Worm (Caenorhabditis elegans) whole organism, young adult: Measurements from ENCODE around the gene fbxc-32.

Experiments
- B0261.1 ChIP-seq: sonication (generic microtip); optimal IDR thresholded peaks from 2 replicates; lab custom pipeline; 2016; ENCODE audit warnings: mild to moderate bottlenecking, missing genetic modification characterization, moderate library complexity, missing compliant biosample characterization
- F57A8.1 ChIP-seq: fragments of 200-800 bp; sonication (Bioruptor generic); optimal IDR thresholded peaks from 2 replicates; lab custom pipeline; 2018; ENCODE audit warnings: mild to moderate bottlenecking, missing genetic modification characterization, moderate library complexity, missing compliant biosample characterization
- T07F8.4 ChIP-seq: sonication (generic microtip); optimal IDR thresholded peaks from 2 replicates; lab custom pipeline; 2016; ENCODE audit warnings: mild to moderate bottlenecking, missing genetic modification characterization, moderate library complexity, missing compliant biosample characterization
- Y53F4B.3 ChIP-seq: fragments of 200-800 bp; sonication (Bioruptor generic); IDR thresholded peaks from 2 replicates; pipeline ENCODE4 v1.3.6; 2022; ENCODE audit warnings: missing genetic modification reagents, missing genetic modification characterization, missing compliant biosample characterization
- Y95B8A.8 ChIP-seq: fragments of 200-800 bp; sonication (Bioruptor generic); IDR thresholded peaks from 2 replicates; pipeline ENCODE4 v1.3.6; 2022; ENCODE audit warnings: missing genetic modification reagents, missing genetic modification characterization, missing compliant biosample characterization
- ZK185.1 ChIP-seq: sonication (generic microtip); optimal IDR thresholded peaks from 2 replicates; lab custom pipeline; 2016; ENCODE audit warnings: mild to moderate bottlenecking, missing genetic modification characterization, missing compliant biosample characterization; ENCODE audit not compliant: poor library complexity, severe bottlenecking
- atf-7 ChIP-seq: sonication (generic microtip); optimal IDR thresholded peaks from 2 replicates; lab custom pipeline; 2017; ENCODE audit warnings: mild to moderate bottlenecking, missing genetic modification characterization, missing compliant biosample characterization
- attf-5 ChIP-seq: fragments of 200-800 bp; sonication (Bioruptor generic); optimal IDR thresholded peaks from 2 replicates; lab custom pipeline; 2018; ENCODE audit warnings: mild to moderate bottlenecking, missing genetic modification characterization, missing compliant biosample characterization
- attf-6 ChIP-seq: fragments of 200-800 bp; sonication (Bioruptor generic); IDR thresholded peaks from 2 replicates; pipeline ENCODE4 v1.3.6; 2022; ENCODE audit warnings: missing genetic modification reagents, missing genetic modification characterization, missing compliant biosample characterization
- bed-1 ChIP-seq: fragments of 200-800 bp; sonication (Bioruptor generic); IDR thresholded peaks from 2 replicates; pipeline ENCODE4 v1.3.6; 2022; ENCODE audit warnings: missing genetic modification reagents, missing genetic modification characterization, missing compliant biosample characterization
- cebp-2 ChIP-seq: fragments of 200-800 bp; sonication (Bioruptor generic); IDR thresholded peaks from 2 replicates; pipeline ENCODE4 v1.3.6; 2022; ENCODE audit warnings: missing genetic modification characterization, missing compliant biosample characterization
- ceh-91 ChIP-seq: fragments of 200-800 bp; sonication (Bioruptor generic); IDR thresholded peaks from 2 replicates; pipeline ENCODE4 v1.3.6; 2022; ENCODE audit warnings: missing genetic modification reagents, missing genetic modification characterization, missing compliant biosample characterization
- dox-1 ChIP-seq: fragments of 200-800 bp; sonication (Bioruptor generic); IDR thresholded peaks from 2 replicates; pipeline ENCODE4 v1.3.6; 2022; ENCODE audit warnings: missing genetic modification reagents, missing genetic modification characterization, missing compliant biosample characterization
- dpff-1 ChIP-seq: sonication (generic microtip); optimal IDR thresholded peaks from 2 replicates; lab custom pipeline; 2017; ENCODE audit warnings: mild to moderate bottlenecking, missing genetic modification characterization, missing compliant biosample characterization
- efl-1 ChIP-seq: fragments of 150-350 bp; optimal IDR thresholded peaks from 2 replicates; lab custom pipeline; 2014; ENCODE audit warnings: missing biosample characterization, missing genetic modification reagents, missing genetic modification characterization
- ets-4 ChIP-seq: fragments of 200-800 bp; sonication (Bioruptor generic); optimal IDR thresholded peaks from 2 replicates; lab custom pipeline; 2018; ENCODE audit warnings: mild to moderate bottlenecking, missing genetic modification characterization, missing compliant biosample characterization
- hmg-1.2 ChIP-seq: fragments of 200-800 bp; sonication (Bioruptor generic); IDR thresholded peaks from 2 replicates; pipeline ENCODE4 v1.3.6; 2022; ENCODE audit warnings: missing genetic modification reagents, missing genetic modification characterization, missing compliant biosample characterization
- hmg-20 ChIP-seq: fragments of 200-800 bp; sonication (Bioruptor generic); IDR thresholded peaks from 2 replicates; pipeline ENCODE4 v1.3.6; 2022; ENCODE audit warnings: missing genetic modification reagents, missing genetic modification characterization, missing compliant biosample characterization
- let-607 ChIP-seq, 2 experiments: fragments of 200-800 bp in 1 of 2; sonication (Bioruptor generic) in 1 of 2; sonication (generic microtip) in 1 of 2; optimal IDR thresholded peaks; 2 replicates each; lab custom pipeline; 2016 to 2018; ENCODE audit warnings: mild to moderate bottlenecking in 2 of 2, missing compliant biosample characterization in 2 of 2, missing genetic modification characterization in 2 of 2, moderate library complexity in 2 of 2, missing genotype in 1 of 2
- lin-54 ChIP-seq: fragments of 200-800 bp; sonication (Bioruptor generic); optimal IDR thresholded peaks from 2 replicates; lab custom pipeline; 2018; ENCODE audit warnings: mild to moderate bottlenecking, missing genetic modification characterization, missing compliant biosample characterization
- madf-6 ChIP-seq: fragments of 200-800 bp; sonication (Bioruptor generic); IDR thresholded peaks from 2 replicates; pipeline ENCODE4 v1.3.6; 2022; ENCODE audit warnings: missing genetic modification reagents, missing genetic modification characterization, missing compliant biosample characterization
- mcd-1 ChIP-seq: fragments of 200-800 bp; sonication (Bioruptor generic); IDR thresholded peaks from 2 replicates; pipeline ENCODE4 v1.3.6; 2022; ENCODE audit warnings: missing genetic modification reagents, missing genetic modification characterization, missing compliant biosample characterization
- nhr-80 ChIP-seq: sonication (generic microtip); optimal IDR thresholded peaks from 2 replicates; lab custom pipeline; 2016; ENCODE audit warnings: missing genetic modification characterization, missing compliant biosample characterization
- pha-4 ChIP-seq: fragments of 150-350 bp; sonication (generic microtip); optimal IDR thresholded peaks from 2 replicates; lab custom pipeline; 2014; ENCODE audit warnings: missing biosample characterization, missing genetic modification reagents, missing genetic modification characterization
- sea-2 ChIP-seq: fragments of 200-800 bp; sonication (Bioruptor generic); IDR thresholded peaks from 2 replicates; pipeline ENCODE4 v1.3.6; 2022; ENCODE audit warnings: missing genetic modification characterization, missing compliant biosample characterization
- snpc-3.4 ChIP-seq: sonication (generic microtip); optimal IDR thresholded peaks from 2 replicates; lab custom pipeline; 2017; ENCODE audit warnings: missing genetic modification characterization, mild to moderate bottlenecking, missing compliant biosample characterization, antibody characterized with exemption, moderate library complexity, missing genotype, missing genetic modification reagents
- tbx-9 ChIP-seq: sonication (generic microtip); optimal IDR thresholded peaks from 2 replicates; lab custom pipeline; 2016; ENCODE audit warnings: borderline replicate concordance, missing genetic modification characterization, inconsistent platforms, missing compliant biosample characterization
- tlf-1 ChIP-seq: fragments of 200-800 bp; sonication (Bioruptor generic); optimal IDR thresholded peaks from 2 replicates; lab custom pipeline; 2018; ENCODE audit warnings: mild to moderate bottlenecking, missing genetic modification characterization, missing compliant biosample characterization
- unc-130 ChIP-seq: sonication (generic microtip); optimal IDR thresholded peaks from 2 replicates; lab custom pipeline; 2016; ENCODE audit warnings: missing genetic modification reagents, missing genetic modification characterization, missing compliant biosample characterization
- zim-3 ChIP-seq: sonication (generic microtip); optimal IDR thresholded peaks from 2 replicates; lab custom pipeline; 2017; ENCODE audit warnings: mild to moderate bottlenecking, missing genetic modification characterization, moderate library complexity, missing compliant biosample characterization
- ztf-18 ChIP-seq: sonication (generic microtip); optimal IDR thresholded peaks from 2 replicates; lab custom pipeline; 2016; ENCODE audit warnings: missing genotype, mild to moderate bottlenecking, missing genetic modification characterization, missing compliant biosample characterization
- ztf-22 ChIP-seq: fragments of 200-800 bp; sonication (Bioruptor generic); optimal IDR thresholded peaks from 2 replicates; lab custom pipeline; 2018; ENCODE audit warnings: mild to moderate bottlenecking, missing genetic modification characterization, moderate library complexity, missing compliant biosample characterization

fbxc-32 gene

ce11 chrII:917324-917723 lies 30.7 kb downstream of the fbxc-32 start, which contains the start of gene fbxc-30:
TSS of gene fbxc-30 (plus strand) at chrII:917624.
- TF ChIP-seq snpc-3.4 (tag; lab: Kevin White, UChicago) (no peak), bed-1 (GFP tag; lab: Robert Waterston, UW) (no peak), ceh-91 (GFP tag; lab: Robert Waterston, UW) (no peak), zim-3 (tag; lab: Kevin White, UChicago) (no peak), efl-1 (GFP tag; lab: Kevin White, UChicago) (no peak)

- TF ChIP-seq dpff-1 (no peak), attf-5 (no peak), hmg-1.2 (GFP tag; lab: Robert Waterston, UW) (no peak), attf-6 (no peak), ztf-18 (tag; lab: Kevin White, UChicago) (no peak), unc-130 (GFP tag; lab: Kevin White, UChicago) (no peak), F57A8.1 (GFP tag; lab: Kevin White, UChicago) (no peak), B0261.1 (tag; lab: Kevin White, UChicago) (no peak), Y53F4B.3 (GFP tag; lab: Robert Waterston, UW) (no peak), madf-6 (no peak), hmg-20 (GFP tag; lab: Robert Waterston, UW) (no peak), Y95B8A.8 (GFP tag; lab: Robert Waterston, UW) (no peak), mcd-1 (no peak), ZK185.1 (tag; lab: Kevin White, UChicago) (no peak)
- TF ChIP-seq, all 124 proteins: peak for 0
Observed at ce11 chrII:915780-916179, 32.2 kb downstream of the fbxc-32 start, which contains the start of gene fbxc-29. TSS of gene fbxc-29 (plus strand) at chrII:916080.

- no peak for TF ChIP-seq attf-6
- TF ChIP-seq mcd-1, result peak; percentile 35; the same call in 1 of the 2 replicates
- TF ChIP-seq T07F8.4 (tag; lab: Kevin White, UChicago), result no peak
- TF ChIP-seq Y53F4B.3 (GFP tag; lab: Robert Waterston, UW), result no peak
- no peak for TF ChIP-seq let-607 (tag; optimal IDR thresholded peaks at IDR 0.05; lab: Kevin White, UChicago)
- no peak for TF ChIP-seq lin-54 (GFP tag; lab: Kevin White, UChicago)
- TF ChIP-seq tlf-1 (GFP tag; lab: Kevin White, UChicago), result no peak
- peak; percentile 89 for TF ChIP-seq pha-4 (tag; lab: Kevin White, UChicago)
- peak; percentile 48 for TF ChIP-seq atf-7 (tag; lab: Kevin White, UChicago)
- TF ChIP-seq tbx-9 (tag; lab: Kevin White, UChicago), result no peak
- no peak for TF ChIP-seq cebp-2 (GFP tag; lab: Robert Waterston, UW)
- peak; percentile 95 for TF ChIP-seq nhr-80 (tag; lab: Kevin White, UChicago)
- peak; percentile 67 for TF ChIP-seq ztf-22 (GFP tag; lab: Kevin White, UChicago)
- peak; percentile 94 for TF ChIP-seq ets-4 (GFP tag; lab: Kevin White, UChicago)
- no peak for TF ChIP-seq bed-1 (GFP tag; lab: Robert Waterston, UW)
- TF ChIP-seq dox-1, result peak; percentile 63
- TF ChIP-seq, all 124 proteins: peak for 7
Observed at ce11 chrII:915206-915605, 32.8 kb downstream of the fbxc-32 start.

- TF ChIP-seq mcd-1 (peak; percentile 75), sea-2 (GFP tag; lab: Robert Waterston, UW) (no peak)
Observed at ce11 chrII:913222-913722, 34.7 kb downstream of the fbxc-32 start, which contains the start of gene fbxc-33. TSS of gene fbxc-33 (plus strand) at chrII:913672.
